Fruit fly (Drosophila melanogaster): ENCODE data around the gene Cpr62Bc.

DNA sequence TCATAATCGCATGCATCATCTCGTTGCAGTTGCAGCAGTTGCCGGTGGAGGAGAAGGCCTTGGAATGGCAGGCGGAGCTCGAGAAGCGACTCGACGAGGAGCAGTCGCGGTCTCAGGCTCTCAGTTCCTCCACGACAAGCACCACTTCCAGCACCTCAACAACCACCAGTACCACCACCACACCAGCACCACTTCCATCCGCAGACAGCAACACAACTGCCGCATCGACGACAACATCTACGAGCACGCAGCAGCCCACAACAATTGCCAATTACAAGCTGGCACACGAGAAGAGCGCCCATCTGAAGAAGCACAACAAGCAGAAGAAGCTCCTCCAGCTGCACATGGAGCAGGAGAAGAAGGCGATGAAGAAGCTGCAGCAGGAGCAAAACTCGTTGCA lies 19.5 kb downstream of the Cpr62Bc start:
- TF ChIP-seq Crg-1 (GFP tag; optimal IDR thresholded peaks at IDR 0.05) (no peak), Hr96 (GFP tag; optimal IDR thresholded peaks at IDR 0.05) (no peak)

Data from whole organism, adult.